Worm (Caenorhabditis elegans): ENCODE measurements around the gene F56D6.8.
A peak's percentile ranks its signal among the peaks of the same experiment; 100 is the strongest.

F56D6.8 gene

ce11 chrIV:3881119-3881518 lies 13.1 kb downstream of the F56D6.8 start, which contains the start of the genes F37C4.8 and oac-23:
Gene F37C4.8 (minus strand): TSS chrIV:3881219.
Gene oac-23 (plus strand): TSS chrIV:3881441.
- TF ChIP-seq fos-1 (tag; optimal IDR thresholded peaks at IDR 0.05) (no peak), snu-23 (GFP tag; optimal IDR thresholded peaks at IDR 0.05) (no peak), dpl-1 (GFP tag; optimal IDR thresholded peaks at IDR 0.05) (no peak), egl-27 (tag; optimal IDR thresholded peaks at IDR 0.05) (no peak), lin-14 (GFP tag; optimal IDR thresholded peaks at IDR 0.05) (no peak), lin-13 (GFP tag; optimal IDR thresholded peaks at IDR 0.05) (no peak), lsy-2 (tag; optimal IDR thresholded peaks at IDR 0.05) (no peak), C16A3.4 (tag; optimal IDR thresholded peaks at IDR 0.05) (no peak), mdl-1 (tag; optimal IDR thresholded peaks at IDR 0.05) (no peak), ces-1 (GFP tag; optimal IDR thresholded peaks at IDR 0.05) (no peak), nhr-19 (GFP tag; conservative IDR thresholded peaks at IDR 0.05) (no peak)

- TF ChIP-seq unc-62 (GFP tag; optimal IDR thresholded peaks at IDR 0.05) (no peak), ama-1 (optimal IDR thresholded peaks at IDR 0.05) (no peak), C16A3.4 (tag; optimal IDR thresholded peaks at IDR 0.05) (no peak), elt-2 (tag; optimal IDR thresholded peaks at IDR 0.05) (peak; percentile 70), ces-1 (GFP tag; optimal IDR thresholded peaks at IDR 0.05) (no peak)
Measured at ce11 chrIV:3878283-3878938, 15.8 kb downstream of the F56D6.8 start, which contains the start of gene F37C4.6. Gene F37C4.6 (minus strand): TSS chrIV:3878333.

ce11 chrIV:3876955-3877354 lies 17.3 kb downstream of the F56D6.8 start:
- TF ChIP-seq ets-5 (GFP tag; IDR thresholded peaks at IDR 0.05) = no peak
- TF ChIP-seq mab-9 (GFP tag; IDR thresholded peaks at IDR 0.05) = no peak

- TF ChIP-seq lin-14 (GFP tag; optimal IDR thresholded peaks at IDR 0.05) (peak; percentile 79), mep-1 (tag; optimal IDR thresholded peaks at IDR 0.05) (peak; percentile 9), lin-13 (GFP tag; optimal IDR thresholded peaks at IDR 0.05) (no peak), aha-1 (tag; optimal IDR thresholded peaks at IDR 0.05) (no peak), elt-3 (tag; optimal IDR thresholded peaks at IDR 0.05) (peak in 5 of 6 experiments; percentile 9 to 57 (median 22)), C04F5.9 (tag; optimal IDR thresholded peaks at IDR 0.05) (no peak), efl-3 (GFP tag; optimal IDR thresholded peaks at IDR 0.05) (no peak), hlh-4 (tag; optimal IDR thresholded peaks at IDR 0.05) (no peak), fkh-10 (GFP tag; optimal IDR thresholded peaks at IDR 0.05) (no peak), nhr-76 (tag; optimal IDR thresholded peaks at IDR 0.05) (no peak), mab-9 (GFP tag; IDR thresholded peaks at IDR 0.05) (0 out of 2 replicates have a peak, but pooled peaks have one; percentile 26), lsy-2 (tag; optimal IDR thresholded peaks at IDR 0.05) (peak in 1 of 2 experiments; percentile 38), lin-15B (tag; optimal IDR thresholded peaks at IDR 0.05) (no peak), tlp-1 (tag; optimal IDR thresholded peaks at IDR 0.05) (no peak), irx-1 (tag; optimal IDR thresholded peaks at IDR 0.05) (no peak), isw-1 (GFP tag; IDR thresholded peaks at IDR 0.05) (no peak), pag-3 (tag; optimal IDR thresholded peaks at IDR 0.05; ENCODE audit: borderline replicate concordance, insufficient read depth) (no peak), fkh-4 (tag; optimal IDR thresholded peaks at IDR 0.05; ENCODE audit: borderline replicate concordance) (no peak), unc-30 (tag; optimal IDR thresholded peaks at IDR 0.05) (no peak), ceh-88 (GFP tag; IDR thresholded peaks at IDR 0.05) (no peak), lin-39 (tag; optimal IDR thresholded peaks at IDR 0.05) (no peak), alr-1 (tag; optimal IDR thresholded peaks at IDR 0.05; ENCODE audit: borderline replicate concordance) (no peak), sup-37 (GFP tag; optimal IDR thresholded peaks at IDR 0.05) (no peak), snpc-4 (tag; optimal IDR thresholded peaks at IDR 0.05) (no peak), blmp-1 (tag; optimal IDR thresholded peaks at IDR 0.05) (peak; percentile 14), nhr-11 (tag; optimal IDR thresholded peaks at IDR 0.05) (no peak), jun-1 (tag; optimal IDR thresholded peaks at IDR 0.05) (peak; percentile 70), skn-1 (tag; optimal IDR thresholded peaks at IDR 0.05) (peak; percentile 21), F16B12.6 (tag; optimal IDR thresholded peaks at IDR 0.05) (no peak), mef-2 (tag; optimal IDR thresholded peaks at IDR 0.05) (no peak), mdl-1 (tag; optimal IDR thresholded peaks at IDR 0.05) (peak in 1 of 2 experiments; percentile 39), nhr-28 (tag; optimal IDR thresholded peaks at IDR 0.05) (no peak), pax-3 (tag; optimal IDR thresholded peaks at IDR 0.05) (no peak), dsc-1 (tag; optimal IDR thresholded peaks at IDR 0.05) (peak; percentile 41), nhr-20 (tag; optimal IDR thresholded peaks at IDR 0.05) (no peak)
Measured at ce11 chrIV:3875260-3875659, 19.0 kb downstream of the F56D6.8 start.

Data from whole organism, L1 larva.